Worm (Caenorhabditis elegans): ENCODE results near the gene try-8.

Gene try-8

ce11 chrV:7409599-7409998 lies 44.5 kb downstream of the try-8 start, which contains the start of gene R13D7.2:
Gene R13D7.2 (plus strand): TSS chrV:7409899.
- no peak for TF ChIP-seq nhr-11 (tag; optimal IDR thresholded peaks at IDR 0.05)
- no peak for TF ChIP-seq F13H6.1 (tag; optimal IDR thresholded peaks at IDR 0.05)
- no peak for TF ChIP-seq ref-2 (tag; optimal IDR thresholded peaks at IDR 0.05)
- TF ChIP-seq madf-2 (tag; optimal IDR thresholded peaks at IDR 0.05) = no peak
- TF ChIP-seq lim-6 (tag; optimal IDR thresholded peaks at IDR 0.05) = no peak
- TF ChIP-seq elt-4 (tag; optimal IDR thresholded peaks at IDR 0.05) = no peak
- TF ChIP-seq gmeb-2 (tag; optimal IDR thresholded peaks at IDR 0.05) = no peak
- no peak for TF ChIP-seq pha-4 (tag; optimal IDR thresholded peaks at IDR 0.05)
- no peak for TF ChIP-seq ttx-3 (tag; optimal IDR thresholded peaks at IDR 0.05)
- no peak for TF ChIP-seq ceh-19 (GFP tag; optimal IDR thresholded peaks at IDR 0.05)
- no peak for TF ChIP-seq nhr-232 (tag; optimal IDR thresholded peaks at IDR 0.05)
- no peak for TF ChIP-seq C38D4.7 (GFP tag; optimal IDR thresholded peaks at IDR 0.05)
- TF ChIP-seq mec-3 (tag; optimal IDR thresholded peaks at IDR 0.05; ENCODE audit: borderline replicate concordance) = no peak
- no peak for TF ChIP-seq hlh-8 (tag; optimal IDR thresholded peaks at IDR 0.05)
- TF ChIP-seq ceh-30 (tag; optimal IDR thresholded peaks at IDR 0.05) = no peak
- no peak for TF ChIP-seq pros-1 (tag; optimal IDR thresholded peaks at IDR 0.05)
- no peak for TF ChIP-seq ceh-6 (GFP tag; optimal IDR thresholded peaks at IDR 0.05)
- TF ChIP-seq hlh-13 (GFP tag; optimal IDR thresholded peaks at IDR 0.05) = no peak
- no peak for TF ChIP-seq ceh-34 (tag; optimal IDR thresholded peaks at IDR 0.05)

ce11 chrV:7408520-7408919 lies 45.6 kb downstream of the try-8 start, which contains the start of gene srt-6:
Gene srt-6 (minus strand): TSS chrV:7408814.
- TF ChIP-seq ets-4 (tag; optimal IDR thresholded peaks at IDR 0.05) (no peak), pat-9 (tag; optimal IDR thresholded peaks at IDR 0.05) (no peak), Y22D7AL.16 (tag; optimal IDR thresholded peaks at IDR 0.05) (no peak)

- no peak for TF ChIP-seq gmeb-2 (tag; optimal IDR thresholded peaks at IDR 0.05)
- TF ChIP-seq hlh-30 (tag; optimal IDR thresholded peaks at IDR 0.05; ENCODE audit: insufficient read depth) = no peak
- no peak for TF ChIP-seq Y22D7AL.16 (tag; optimal IDR thresholded peaks at IDR 0.05)
- TF ChIP-seq odd-2 (tag; optimal IDR thresholded peaks at IDR 0.05) = no peak
- no peak for TF ChIP-seq lin-11 (tag; optimal IDR thresholded peaks at IDR 0.05)
- TF ChIP-seq unc-55 (GFP tag; optimal IDR thresholded peaks at IDR 0.05) = no peak
- no peak for TF ChIP-seq syd-9 (tag; optimal IDR thresholded peaks at IDR 0.05)
- no peak for TF ChIP-seq tbx-7 (tag; optimal IDR thresholded peaks at IDR 0.05)
- no peak for TF ChIP-seq ceh-2 (tag; optimal IDR thresholded peaks at IDR 0.05)
- TF ChIP-seq ceh-31 (tag; optimal IDR thresholded peaks at IDR 0.05) = no peak
- no peak for TF ChIP-seq ceh-6 (GFP tag; optimal IDR thresholded peaks at IDR 0.05)
- no peak for TF ChIP-seq pros-1 (tag; optimal IDR thresholded peaks at IDR 0.05)
- no peak for TF ChIP-seq ceh-30 (tag; optimal IDR thresholded peaks at IDR 0.05)
Observed at ce11 chrV:7403501-7403900, 50.6 kb downstream of the try-8 start.
